Fruit fly (Drosophila melanogaster) whole organism, prepupa: ENCODE data around the gene CG1575.

ENCODE experiments used
- Blimp-1 ChIP-seq: fragments of 200-800 bp; sonication (Bioruptor generic); optimal IDR thresholded peaks from 3 replicates; lab custom pipeline; 2017; ENCODE audit warnings: missing biosample characterization, missing genetic modification characterization, mild to moderate bottlenecking, moderate library complexity, missing genetic modification reagents
- CG11294 ChIP-seq: fragments of 200-800 bp; sonication (Bioruptor generic); IDR thresholded peaks from 2 replicates; pipeline ENCODE4 v1.3.6; 2022; ENCODE audit warnings: missing biosample characterization, missing genetic modification characterization
- CG15336 ChIP-seq: fragments of 200-800 bp; sonication (Bioruptor generic); IDR thresholded peaks from 2 replicates; pipeline ENCODE4 v1.3.6; 2022; ENCODE audit warnings: missing biosample characterization, missing genetic modification characterization
- CG1621 ChIP-seq: fragments of 200-800 bp; sonication (Bioruptor generic); optimal IDR thresholded peaks from 3 replicates; lab custom pipeline; 2018; ENCODE audit warnings: missing biosample characterization, mild to moderate bottlenecking, missing genetic modification characterization
- CG3032 ChIP-seq: fragments of 200-800 bp; optimal IDR thresholded peaks from 2 replicates; lab custom pipeline; 2019; ENCODE audit warnings: missing biosample characterization, mild to moderate bottlenecking, missing genetic modification characterization, moderate library complexity
- CG31627 ChIP-seq: fragments of 200-800 bp; sonication (Bioruptor generic); optimal IDR thresholded peaks from 3 replicates; lab custom pipeline; 2016; ENCODE audit warnings: missing biosample characterization, missing genetic modification characterization
- CG3919 ChIP-seq: fragments of 200-800 bp; sonication (Bioruptor generic); optimal IDR thresholded peaks from 3 replicates; lab custom pipeline; 2016; ENCODE audit warnings: missing biosample characterization, missing genetic modification characterization
- CG4318 ChIP-seq: fragments of 200-800 bp; sonication (Bioruptor generic); optimal IDR thresholded peaks from 3 replicates; lab custom pipeline; 2017; ENCODE audit warnings: missing biosample characterization, mild to moderate bottlenecking, missing genetic modification characterization
- CG6163 ChIP-seq: fragments of 200-800 bp; sonication (Bioruptor generic); IDR thresholded peaks from 3 replicates; pipeline ENCODE4 v1.3.6; 2022; ENCODE audit warnings: missing biosample characterization, missing genetic modification characterization
- CG6276 ChIP-seq: fragments of 200-800 bp; sonication (Bioruptor generic); optimal IDR thresholded peaks from 2 replicates; lab custom pipeline; 2017; ENCODE audit warnings: missing biosample characterization, mild to moderate bottlenecking, missing genetic modification characterization
- CG6854 ChIP-seq: fragments of 200-800 bp; sonication (Bioruptor generic); optimal IDR thresholded peaks from 2 replicates; lab custom pipeline; 2017; ENCODE audit warnings: missing biosample characterization, mild to moderate bottlenecking, missing genetic modification characterization
- CG7368 ChIP-seq: fragments of 200-800 bp; sonication (Bioruptor generic); optimal IDR thresholded peaks from 3 replicates; lab custom pipeline; 2016; ENCODE audit warnings: missing biosample characterization, missing genetic modification characterization
- CG8119 ChIP-seq: fragments of 200-800 bp; sonication (Bioruptor generic); IDR thresholded peaks from 3 replicates; pipeline ENCODE4 v1.3.6; 2022; ENCODE audit warnings: missing biosample characterization, missing genetic modification characterization
- CG8319 ChIP-seq: fragments of 200-800 bp; sonication (Bioruptor generic); optimal IDR thresholded peaks from 3 replicates; lab custom pipeline; 2016; ENCODE audit warnings: missing biosample characterization, missing genetic modification characterization
- CG9139 ChIP-seq: fragments of 200-800 bp; sonication (Bioruptor generic); optimal IDR thresholded peaks from 3 replicates; lab custom pipeline; 2017; ENCODE audit warnings: missing biosample characterization, mild to moderate bottlenecking, missing genetic modification characterization
- Eip75B ChIP-seq: fragments of 200-800 bp; sonication (Bioruptor generic); optimal IDR thresholded peaks from 3 replicates; lab custom pipeline; 2016; ENCODE audit warnings: missing biosample characterization, missing genetic modification characterization
- Eip78C ChIP-seq: fragments of 200-800 bp; sonication (Bioruptor generic); peaks from one replicate; lab custom pipeline; 2016; ENCODE audit warnings: missing biosample characterization, missing genetic modification characterization
- Eip93F ChIP-seq: fragments of 200-800 bp; sonication (Bioruptor generic); optimal IDR thresholded peaks from 2 replicates; lab custom pipeline; 2016; ENCODE audit warnings: missing biosample characterization, mild to moderate bottlenecking, missing genetic modification characterization
- Ets21C ChIP-seq: fragments of 200-800 bp; sonication (Bioruptor generic); optimal IDR thresholded peaks from 3 replicates; lab custom pipeline; 2016; ENCODE audit warnings: missing biosample characterization, missing genetic modification characterization
- Hr38 ChIP-seq: sonication (Bioruptor generic); optimal IDR thresholded peaks from 2 replicates; lab custom pipeline; 2016; ENCODE audit warnings: missing biosample characterization, missing genetic modification characterization
- Hr4 ChIP-seq: fragments of 200-800 bp; sonication (Bioruptor generic); optimal IDR thresholded peaks from 3 replicates; lab custom pipeline; 2016; ENCODE audit warnings: missing biosample characterization, missing genetic modification characterization
- Lpt ChIP-seq: fragments of 200-800 bp; sonication (Bioruptor generic); optimal IDR thresholded peaks from 3 replicates; lab custom pipeline; 2016; ENCODE audit warnings: missing biosample characterization, missing genetic modification characterization
- Met ChIP-seq: fragments of 200-800 bp; sonication (Bioruptor generic); optimal IDR thresholded peaks from 3 replicates; lab custom pipeline; 2016; ENCODE audit warnings: missing biosample characterization, missing genetic modification characterization
- OdsH ChIP-seq: fragments of 200-800 bp; sonication (Bioruptor generic); optimal IDR thresholded peaks from 3 replicates; lab custom pipeline; 2016; ENCODE audit warnings: missing biosample characterization, missing genetic modification characterization
- Sox102F ChIP-seq: fragments of 200-800 bp; sonication (Bioruptor generic); optimal IDR thresholded peaks from 2 replicates; lab custom pipeline; 2016; ENCODE audit warnings: missing biosample characterization, mild to moderate bottlenecking, missing genetic modification characterization
- Sox14 ChIP-seq: fragments of 200-800 bp; sonication (Bioruptor generic); optimal IDR thresholded peaks from 3 replicates; lab custom pipeline; 2016; ENCODE audit warnings: missing biosample characterization, missing genetic modification characterization
- Sox15 ChIP-seq: fragments of 200-800 bp; sonication (Bioruptor generic); optimal IDR thresholded peaks from 3 replicates; lab custom pipeline; 2016; ENCODE audit warnings: missing biosample characterization, missing genetic modification characterization
- acj6 ChIP-seq: fragments of 200-800 bp; sonication (Bioruptor generic); optimal IDR thresholded peaks from 3 replicates; lab custom pipeline; 2016; ENCODE audit warnings: missing biosample characterization, missing genetic modification characterization
- cyc ChIP-seq: fragments of 200-800 bp; sonication (Bioruptor generic); optimal IDR thresholded peaks from 3 replicates; lab custom pipeline; 2016; ENCODE audit warnings: missing biosample characterization, missing genetic modification characterization
- dsx ChIP-seq: fragments of 200-800 bp; optimal IDR thresholded peaks from 3 replicates; lab custom pipeline; 2019; ENCODE audit warnings: missing biosample characterization, mild to moderate bottlenecking, missing genetic modification characterization, moderate library complexity; ENCODE audit not compliant: poor library complexity, severe bottlenecking
- eg ChIP-seq: fragments of 200-800 bp; sonication (Bioruptor generic); IDR thresholded peaks from 3 replicates; pipeline ENCODE4 v1.3.6; 2022; ENCODE audit warnings: missing biosample characterization, missing genetic modification characterization
- esn ChIP-seq: fragments of 200-800 bp; sonication (Bioruptor generic); optimal IDR thresholded peaks from 2 replicates; lab custom pipeline; 2016; ENCODE audit warnings: missing biosample characterization, mild to moderate bottlenecking, missing genetic modification characterization, moderate library complexity
- fd59A ChIP-seq: fragments of 200-800 bp; sonication (Bioruptor generic); optimal IDR thresholded peaks from 2 replicates; lab custom pipeline; 2017; ENCODE audit warnings: missing biosample characterization, mild to moderate bottlenecking, missing genetic modification characterization, missing genetic modification reagents
- fd85E ChIP-seq: fragments of 200-800 bp; sonication (Bioruptor generic); optimal IDR thresholded peaks from 3 replicates; lab custom pipeline; 2016; ENCODE audit warnings: missing biosample characterization, missing genetic modification characterization
- fkh ChIP-seq: fragments of 200-800 bp; sonication (Bioruptor generic); optimal IDR thresholded peaks from 3 replicates; lab custom pipeline; 2017; ENCODE audit warnings: missing biosample characterization, mild to moderate bottlenecking, missing genetic modification characterization, moderate library complexity
- lz ChIP-seq: fragments of 200-800 bp; sonication (Bioruptor generic); optimal IDR thresholded peaks from 3 replicates; lab custom pipeline; 2016; ENCODE audit warnings: missing biosample characterization, missing genetic modification characterization
- net ChIP-seq: fragments of 200-800 bp; sonication (Bioruptor generic); optimal IDR thresholded peaks from 3 replicates; lab custom pipeline; 2016; ENCODE audit warnings: missing biosample characterization, missing genetic modification characterization
- pdm3 ChIP-seq: fragments of 200-800 bp; sonication (Bioruptor generic); optimal IDR thresholded peaks from 3 replicates; lab custom pipeline; 2016; ENCODE audit warnings: missing biosample characterization, missing genetic modification characterization
- salr ChIP-seq, 2 experiments: fragments of 200-800 bp; sonication (Bioruptor generic); optimal IDR thresholded peaks; 3 replicates each; lab custom pipeline; 2016 to 2018; ENCODE audit warnings: missing biosample characterization in 2 of 2, missing genetic modification characterization in 2 of 2, mild to moderate bottlenecking in 1 of 2
- spab ChIP-seq: fragments of 200-800 bp; sonication (Bioruptor generic); optimal IDR thresholded peaks from 2 replicates; lab custom pipeline; 2017; ENCODE audit warnings: missing biosample characterization, mild to moderate bottlenecking, missing genetic modification characterization, missing genetic modification reagents
- svp ChIP-seq: fragments of 200-800 bp; sonication (Bioruptor generic); peaks from one replicate; lab custom pipeline; 2016; ENCODE audit warnings: missing biosample characterization, missing genetic modification characterization
- topi ChIP-seq: fragments of 200-800 bp; sonication (Bioruptor generic); optimal IDR thresholded peaks from 3 replicates; lab custom pipeline; 2016; ENCODE audit warnings: missing biosample characterization, missing genetic modification characterization
- vri ChIP-seq: fragments of 200-800 bp; sonication (Bioruptor generic); optimal IDR thresholded peaks from 3 replicates; lab custom pipeline; 2016; ENCODE audit warnings: missing biosample characterization, mild to moderate bottlenecking, missing genetic modification characterization

The CG1575 gene

DNA sequence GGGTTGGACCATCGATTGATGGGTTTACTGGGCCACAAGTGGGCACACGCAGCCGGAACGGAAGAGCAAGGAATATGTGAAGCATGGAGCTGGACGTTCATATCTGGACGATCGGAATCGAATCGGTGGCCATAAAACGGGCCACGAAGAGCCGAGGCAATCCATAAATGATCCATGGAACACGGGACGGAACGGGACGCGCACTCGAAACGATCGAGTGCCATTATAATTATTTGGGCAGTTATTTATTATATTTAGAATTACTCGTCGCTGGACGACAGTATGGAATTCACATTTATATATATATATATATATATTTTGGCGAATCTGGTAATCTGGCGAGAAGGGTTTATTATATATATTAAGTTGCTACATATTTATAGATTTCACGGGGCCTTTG is 8.9 kb upstream of the CG1575 start:
- TF ChIP-seq Blimp-1 (GFP tag; lab: Kevin White, UChicago) (no peak), CG3032 (tag; lab: Kevin White, UChicago) (no peak), CG1621 (tag; lab: Kevin White, UChicago) (no peak)

DNA sequence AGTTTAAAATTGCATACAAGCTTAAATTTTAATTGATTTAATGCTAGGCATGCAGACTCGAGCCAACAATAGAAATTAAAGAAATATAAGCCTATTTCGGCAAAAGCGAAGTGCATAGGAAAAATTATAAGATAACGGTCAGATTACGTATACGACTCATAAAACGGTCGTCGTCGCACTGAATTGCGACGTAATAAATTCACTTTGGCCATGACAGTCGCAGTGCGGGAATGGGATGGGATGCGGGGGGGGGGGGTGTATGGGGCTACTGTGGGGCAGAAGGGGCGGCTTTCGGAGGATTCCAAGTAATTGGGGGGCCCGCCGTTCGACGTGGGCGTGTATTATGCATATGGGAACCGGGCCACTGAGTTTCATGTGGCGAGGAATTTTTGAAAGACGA is 5.8 kb upstream of the CG1575 start:
- peak; percentile 76 for TF ChIP-seq vri (GFP tag; lab: Kevin White, UChicago)
- no peak for TF ChIP-seq acj6 (GFP tag; lab: Kevin White, UChicago)

DNA sequence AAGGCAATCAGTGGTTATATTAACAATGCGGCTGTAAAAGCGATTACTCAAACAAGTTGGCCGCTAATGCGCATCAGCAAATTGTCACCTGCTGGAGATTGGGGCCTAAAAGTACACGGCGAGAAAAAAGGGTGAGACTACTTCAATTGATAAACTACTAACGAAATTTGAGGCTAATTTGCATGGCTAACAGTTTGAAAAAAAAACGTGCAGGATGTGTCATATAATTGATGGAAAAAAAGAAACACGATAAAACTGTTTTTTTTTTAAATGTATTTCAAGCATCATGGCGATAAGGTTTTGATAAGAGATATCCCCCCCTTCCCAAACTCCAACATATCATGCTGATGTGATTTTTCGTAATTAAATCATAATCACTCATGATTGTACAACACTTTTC is 4.1 kb upstream of the CG1575 start:
- TF ChIP-seq fd85E, result no peak
- no peak for TF ChIP-seq CG6854 (GFP tag; lab: Kevin White, UChicago)
- peak; percentile 10 for TF ChIP-seq lz
- TF ChIP-seq Met (GFP tag; lab: Kevin White, UChicago), result peak; percentile 2
- TF ChIP-seq CG6163 (GFP tag; lab: Robert Waterston, UW), result no peak
- TF ChIP-seq esn (GFP tag; lab: Kevin White, UChicago), result peak; percentile 8
- TF ChIP-seq Eip78C (GFP tag; lab: Kevin White, UChicago), result peak; percentile 59
- peak; percentile 51 for TF ChIP-seq svp (GFP tag; lab: Kevin White, UChicago)

DNA sequence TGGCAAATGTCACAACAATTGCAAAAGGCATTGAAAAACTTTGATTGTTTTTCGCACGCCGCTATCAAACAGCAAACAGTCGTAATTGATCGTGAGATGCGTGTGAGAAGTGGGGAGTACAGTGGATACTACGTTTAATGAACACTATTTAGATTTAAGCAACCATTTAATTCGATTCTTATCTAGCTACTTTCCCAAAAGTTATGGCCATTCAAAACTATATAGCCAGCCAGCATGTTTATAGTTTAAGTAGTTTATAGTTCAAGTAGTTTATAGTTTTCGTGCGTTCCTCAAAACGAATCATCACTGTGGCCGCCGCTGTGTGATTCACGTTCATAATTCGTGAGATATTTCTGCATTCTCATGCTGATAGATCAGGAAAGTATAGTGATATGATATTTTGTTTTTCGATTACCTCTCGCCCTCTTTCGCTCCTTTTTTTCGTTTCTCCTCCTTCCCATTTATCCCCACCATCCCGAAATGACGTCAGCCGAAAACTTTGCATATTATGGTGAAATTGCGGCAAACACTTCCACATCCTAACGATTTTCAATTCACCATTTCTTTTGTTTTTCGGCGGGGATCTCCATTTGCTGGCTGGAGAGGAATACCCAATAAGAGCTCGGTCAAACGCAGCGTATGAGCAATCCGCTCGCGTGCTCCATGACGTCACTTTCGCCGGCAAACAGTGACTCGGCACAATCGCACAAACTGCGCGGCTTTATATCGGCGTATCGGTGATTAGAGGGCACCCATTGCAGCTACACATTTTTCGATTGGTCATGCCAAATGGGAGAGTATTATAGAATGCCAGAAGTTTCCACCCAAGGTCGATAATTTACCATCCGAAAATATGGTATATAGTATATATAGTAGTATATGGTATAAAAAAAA is 3.2 kb upstream of the CG1575 start:
- TF ChIP-seq Blimp-1 (GFP tag; lab: Kevin White, UChicago) (no peak), Sox15 (GFP tag; lab: Kevin White, UChicago) (no peak), salr (GFP tag; optimal IDR thresholded peaks at IDR 0.05; lab: Kevin White, UChicago) (no peak), CG9139 (GFP tag; lab: Kevin White, UChicago) (no peak), Eip75B (GFP tag; lab: Kevin White, UChicago) (no peak), CG11294 (GFP tag; lab: Robert Waterston, UW) (peak; percentile 50; the same call in 1 of the 2 replicates), CG3919 (no peak), eg (GFP tag; lab: Robert Waterston, UW) (peak; percentile 28; the same call in 1 of the 3 replicates), Sox14 (GFP tag; lab: Kevin White, UChicago) (no peak), fkh (GFP tag; lab: Kevin White, UChicago) (peak; percentile 31), Lpt (no peak), CG31627 (GFP tag; lab: Kevin White, UChicago) (peak; percentile 3), Eip78C (GFP tag; lab: Kevin White, UChicago) (peak; percentile 54), net (GFP tag; lab: Kevin White, UChicago) (no peak), CG4318 (GFP tag; lab: Kevin White, UChicago) (no peak), CG7368 (GFP tag; lab: Kevin White, UChicago) (no peak), fd59A (GFP tag; lab: Kevin White, UChicago) (no peak), acj6 (GFP tag; lab: Kevin White, UChicago) (peak; percentile 15), CG8119 (GFP tag; lab: Robert Waterston, UW) (no peak), Hr4 (peak; percentile 24), CG8319 (GFP tag; lab: Kevin White, UChicago) (no peak), dsx (GFP tag; lab: Kevin White, UChicago) (no peak), CG6854 (GFP tag; lab: Kevin White, UChicago) (no peak), topi (GFP tag; lab: Kevin White, UChicago) (peak; percentile 21), cyc (peak; percentile 13), Eip93F (GFP tag; lab: Kevin White, UChicago) (no peak), CG6276 (GFP tag; lab: Kevin White, UChicago) (no peak), lz (peak; percentile 30), CG3032 (tag; lab: Kevin White, UChicago) (no peak), CG1621 (tag; lab: Kevin White, UChicago) (no peak), Sox102F (GFP tag; lab: Kevin White, UChicago) (no peak), Hr38 (no peak), esn (GFP tag; lab: Kevin White, UChicago) (peak; percentile 15), spab (GFP tag; lab: Kevin White, UChicago) (no peak), pdm3 (peak; percentile 36), Ets21C (GFP tag; lab: Kevin White, UChicago) (no peak), CG6163 (GFP tag; lab: Robert Waterston, UW) (0 out of 3 replicates have a peak, but pooled peaks have one; percentile 17), OdsH (GFP tag; lab: Kevin White, UChicago) (no peak), CG15336 (0 out of 2 replicates have a peak, but pooled peaks have one; percentile 16)
